Worm (Caenorhabditis elegans) whole organism, mixed stage, embryonic: ENCODE results near the gene M117.3.

Experiments
- M03D4.4 ChIP-seq: sonication (generic microtip); optimal IDR thresholded peaks from 2 replicates; lab custom pipeline; 2017; ENCODE audit warnings: mild to moderate bottlenecking, missing genetic modification characterization, missing compliant biosample characterization
- bed-3 ChIP-seq: fragments of 200-800 bp; sonication (Bioruptor generic); optimal IDR thresholded peaks from 3 replicates; lab custom pipeline; 2018; ENCODE audit warnings: mild to moderate bottlenecking, missing genetic modification characterization, moderate library complexity, missing compliant biosample characterization
- blmp-1 ChIP-seq: fragments of 150-350 bp; optimal IDR thresholded peaks from 2 replicates; lab custom pipeline; 2014; ENCODE audit warnings: missing biosample characterization, missing genetic modification characterization
- ceh-39 ChIP-seq: fragments of 150-350 bp; optimal IDR thresholded peaks from 2 replicates; lab custom pipeline; 2014; ENCODE audit warnings: missing biosample characterization, missing genetic modification characterization
- ceh-43 ChIP-seq: fragments of 200-800 bp; sonication (Bioruptor generic); optimal IDR thresholded peaks from 2 replicates; lab custom pipeline; 2018; ENCODE audit warnings: mild to moderate bottlenecking, missing genetic modification characterization, moderate library complexity, missing compliant biosample characterization
- ceh-83 ChIP-seq: fragments of 200-800 bp; sonication (Bioruptor generic); optimal IDR thresholded peaks from 2 replicates; lab custom pipeline; 2018; ENCODE audit warnings: mild to moderate bottlenecking, missing genetic modification characterization, missing compliant biosample characterization
- ces-1 ChIP-seq: fragments of 150-350 bp; optimal IDR thresholded peaks from 2 replicates; lab custom pipeline; 2014; ENCODE audit warnings: missing biosample characterization, missing genetic modification reagents, missing genetic modification characterization
- drap-1 ChIP-seq: fragments of 200-800 bp; sonication (Bioruptor generic); optimal IDR thresholded peaks from 3 replicates; lab custom pipeline; 2018; ENCODE audit warnings: mild to moderate bottlenecking, missing genetic modification characterization, missing compliant biosample characterization
- elt-3 ChIP-seq: fragments of 150-350 bp; optimal IDR thresholded peaks from 2 replicates; lab custom pipeline; 2014; ENCODE audit warnings: missing biosample characterization, missing genetic modification characterization
- flh-1 ChIP-seq: fragments of 200-800 bp; sonication (Bioruptor generic); optimal IDR thresholded peaks from 2 replicates; lab custom pipeline; 2018; ENCODE audit warnings: mild to moderate bottlenecking, missing genetic modification characterization, moderate library complexity, missing compliant biosample characterization
- ham-2 ChIP-seq: fragments of 200-800 bp; sonication (Bioruptor generic); optimal IDR thresholded peaks from 2 replicates; lab custom pipeline; 2018; ENCODE audit warnings: mild to moderate bottlenecking, missing genetic modification characterization, missing compliant biosample characterization
- lin-32 ChIP-seq: fragments of 200-800 bp; sonication (Bioruptor generic); optimal IDR thresholded peaks from 2 replicates; lab custom pipeline; 2018; ENCODE audit warnings: mild to moderate bottlenecking, missing genetic modification characterization, missing compliant biosample characterization
- lsy-2 ChIP-seq: fragments of 150-350 bp; optimal IDR thresholded peaks from 2 replicates; lab custom pipeline; 2014; ENCODE audit warnings: missing biosample characterization, missing genetic modification characterization
- mab-5 ChIP-seq: fragments of 150-350 bp; optimal IDR thresholded peaks from 2 replicates; lab custom pipeline; 2014; ENCODE audit warnings: missing biosample characterization, missing genetic modification characterization
- mep-1 ChIP-seq: fragments of 150-350 bp; optimal IDR thresholded peaks from 2 replicates; lab custom pipeline; 2017; ENCODE audit warnings: missing biosample characterization, missing genetic modification reagents, missing genetic modification characterization, inconsistent platforms
- nhr-12 ChIP-seq: fragments of 150-350 bp; optimal IDR thresholded peaks from 2 replicates; lab custom pipeline; 2014; ENCODE audit warnings: missing biosample characterization, missing genetic modification characterization
- nhr-2 ChIP-seq: fragments of 150-350 bp; optimal IDR thresholded peaks from 2 replicates; lab custom pipeline; 2014; ENCODE audit warnings: missing biosample characterization, missing genetic modification characterization
- nhr-237 ChIP-seq: fragments of 150-350 bp; optimal IDR thresholded peaks from 2 replicates; lab custom pipeline; 2014; ENCODE audit warnings: missing biosample characterization, missing genetic modification characterization
- nhr-28 ChIP-seq: fragments of 150-350 bp; optimal IDR thresholded peaks from 2 replicates; lab custom pipeline; 2014; ENCODE audit warnings: missing biosample characterization, missing genetic modification characterization
- nhr-76 ChIP-seq: sonication (generic microtip); optimal IDR thresholded peaks from 2 replicates; lab custom pipeline; 2017; ENCODE audit warnings: missing biosample characterization, missing genetic modification characterization
- pha-4 ChIP-seq: fragments of 150-350 bp; optimal IDR thresholded peaks from 2 replicates; lab custom pipeline; 2018; ENCODE audit warnings: missing biosample characterization, missing genetic modification reagents, missing genetic modification characterization
- sptf-1 ChIP-seq: sonication (generic microtip); optimal IDR thresholded peaks from 2 replicates; lab custom pipeline; 2017; ENCODE audit warnings: mild to moderate bottlenecking, missing genetic modification characterization, moderate library complexity, missing compliant biosample characterization
- tbx-8 ChIP-seq: fragments of 200-800 bp; sonication (Bioruptor generic); optimal IDR thresholded peaks from 2 replicates; lab custom pipeline; 2018; ENCODE audit warnings: mild to moderate bottlenecking, missing genetic modification characterization, moderate library complexity, missing compliant biosample characterization
- unc-120 ChIP-seq: sonication (generic microtip); optimal IDR thresholded peaks from 2 replicates; lab custom pipeline; 2017; ENCODE audit warnings: missing genetic modification characterization, missing compliant biosample characterization; ENCODE audit not compliant: poor library complexity, severe bottlenecking
- unc-39 ChIP-seq: fragments of 150-350 bp; optimal IDR thresholded peaks from 2 replicates; lab custom pipeline; 2014; ENCODE audit warnings: missing biosample characterization, missing genetic modification characterization
- zip-8 ChIP-seq: fragments of 150-350 bp; optimal IDR thresholded peaks from 2 replicates; lab custom pipeline; 2014; ENCODE audit warnings: missing biosample characterization, missing genetic modification characterization
- ztf-11 ChIP-seq: fragments of 150-350 bp; optimal IDR thresholded peaks from 2 replicates; lab custom pipeline; 2014; ENCODE audit warnings: missing biosample characterization, missing genetic modification characterization

M117.3 gene

DNA sequence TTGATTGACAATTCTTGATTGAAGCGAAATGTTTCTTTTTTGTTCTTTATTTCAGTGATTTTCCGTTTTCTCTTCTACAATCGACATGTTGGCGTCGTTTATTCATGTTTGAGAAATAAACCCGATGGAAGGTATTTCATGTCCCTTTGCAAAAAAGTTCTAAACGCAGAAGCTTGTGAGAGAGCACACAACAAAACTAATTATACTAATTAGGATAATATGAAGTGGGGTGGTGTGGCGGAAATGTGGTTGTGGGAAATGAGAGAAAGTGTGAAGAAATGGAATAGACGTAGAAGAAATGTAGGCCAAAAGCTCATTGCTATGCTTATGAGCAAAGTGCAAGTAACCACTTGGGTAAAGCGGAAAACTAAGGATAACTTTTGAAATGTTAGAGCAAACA is 39.2 kb upstream of the M117.3 start:
- TF ChIP-seq mab-5 (tag; lab: Kevin White, UChicago) (no peak), ces-1 (GFP tag; lab: Kevin White, UChicago) (peak; percentile 94)

DNA sequence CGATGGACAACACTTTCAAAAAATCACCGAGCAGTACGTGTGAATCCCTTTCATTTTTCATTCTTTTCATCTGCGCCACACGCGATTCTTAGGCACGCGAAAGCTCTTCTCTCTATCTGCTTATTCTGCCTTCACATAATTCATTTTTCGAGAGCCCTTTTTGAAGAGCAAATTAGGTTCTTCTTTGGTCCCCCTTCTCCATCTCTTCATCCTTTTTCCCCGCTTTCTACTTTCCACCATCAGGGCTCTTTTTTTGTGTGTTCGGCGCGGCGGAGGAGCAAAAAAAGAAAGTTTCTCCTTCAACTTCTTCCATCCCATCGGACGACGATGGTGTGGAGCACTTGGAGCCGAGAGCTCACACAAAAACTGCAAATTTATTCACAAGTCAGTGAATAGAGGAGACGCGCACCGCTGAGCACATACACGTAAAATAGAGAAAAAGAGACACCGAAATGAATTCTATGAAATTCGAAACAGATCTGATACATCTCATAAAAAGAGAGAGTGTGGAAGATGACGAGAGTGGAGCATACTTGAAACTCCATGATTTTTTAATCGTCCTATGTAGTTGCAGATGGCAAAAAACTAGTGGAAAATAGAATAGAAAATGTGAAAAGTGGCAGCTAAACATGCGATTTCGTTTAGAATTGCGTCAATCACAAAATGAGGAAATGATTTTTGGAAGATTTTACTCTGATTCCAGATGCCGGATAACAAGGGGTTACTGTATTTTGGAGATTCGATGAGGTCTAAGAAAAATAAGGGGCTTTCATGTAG is 36.8 kb upstream of the M117.3 start:
- peak; percentile 84 for TF ChIP-seq ces-1 (GFP tag; lab: Kevin White, UChicago)
- no peak for TF ChIP-seq ceh-43 (GFP tag; lab: Kevin White, UChicago)

DNA sequence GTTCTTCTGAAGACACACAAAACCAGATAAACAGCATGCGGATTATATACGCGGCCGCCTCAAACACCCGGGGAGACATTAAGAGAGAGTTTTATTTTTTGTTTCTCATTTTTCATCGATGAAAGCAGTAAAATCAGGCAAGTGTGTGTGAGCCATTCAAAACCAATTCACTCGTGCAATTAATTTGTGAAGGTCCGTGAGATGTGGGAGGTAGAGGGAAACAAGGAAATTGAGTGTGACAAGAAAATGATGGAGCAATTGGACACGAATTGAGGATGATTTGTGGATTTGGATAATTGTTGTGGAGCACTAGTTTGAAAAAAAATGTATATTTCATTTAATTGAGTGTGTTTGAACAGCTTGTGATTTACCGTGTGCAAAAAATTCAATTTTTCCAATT is 34.2 kb upstream of the M117.3 start:
- TF ChIP-seq nhr-2 (tag; lab: Kevin White, UChicago) (no peak), nhr-28 (no peak), ztf-11 (tag; lab: Kevin White, UChicago) (no peak), ces-1 (GFP tag; lab: Kevin White, UChicago) (no peak), unc-120 (tag; lab: Kevin White, UChicago) (no peak), mep-1 (no peak), pha-4 (no peak), ham-2 (GFP tag; lab: Kevin White, UChicago) (no peak), zip-8 (no peak), flh-1 (GFP tag; lab: Kevin White, UChicago) (no peak), sptf-1 (tag; lab: Kevin White, UChicago) (no peak), ceh-83 (GFP tag; lab: Kevin White, UChicago) (no peak), bed-3 (GFP tag; lab: Kevin White, UChicago) (no peak), elt-3 (tag; lab: Kevin White, UChicago) (no peak), tbx-8 (GFP tag; lab: Kevin White, UChicago) (no peak), nhr-76 (no peak), nhr-12 (tag; lab: Kevin White, UChicago) (no peak)

ce11 chrIV:11788383-11788963 is 33.5 kb upstream of the M117.3 start:
- TF ChIP-seq ces-1 (GFP tag; lab: Kevin White, UChicago) (peak; percentile 92), nhr-237 (tag; lab: Kevin White, UChicago) (no peak)

- TF ChIP-seq ceh-39 (tag; lab: Kevin White, UChicago) = no peak
- TF ChIP-seq lin-32 = no peak
- TF ChIP-seq drap-1 (GFP tag; lab: Kevin White, UChicago) = no peak
- no peak for TF ChIP-seq flh-1 (GFP tag; lab: Kevin White, UChicago)
- TF ChIP-seq unc-120 (tag; lab: Kevin White, UChicago) = no peak
- no peak for TF ChIP-seq unc-39 (tag; lab: Kevin White, UChicago)
- no peak for TF ChIP-seq nhr-12 (tag; lab: Kevin White, UChicago)
- no peak for TF ChIP-seq zip-8
- TF ChIP-seq nhr-2 (tag; lab: Kevin White, UChicago) = no peak
- no peak for TF ChIP-seq ceh-83 (GFP tag; lab: Kevin White, UChicago)
- TF ChIP-seq pha-4 = no peak
- no peak for TF ChIP-seq tbx-8 (GFP tag; lab: Kevin White, UChicago)
- no peak for TF ChIP-seq M03D4.4
- no peak for TF ChIP-seq lsy-2 (tag; lab: Kevin White, UChicago)
- no peak for TF ChIP-seq blmp-1 (tag; lab: Kevin White, UChicago)
- TF ChIP-seq ham-2 (GFP tag; lab: Kevin White, UChicago) = no peak
- no peak for TF ChIP-seq ces-1 (GFP tag; lab: Kevin White, UChicago)
Measured at ce11 chrIV:11792495-11792894, 29.5 kb upstream of the M117.3 start, which contains the start of gene H01G02.3. Gene H01G02.3 (minus strand): TSS chrIV:11792595.

- TF ChIP-seq bed-3 (GFP tag; lab: Kevin White, UChicago) = no peak
- peak; percentile 73 for TF ChIP-seq ces-1 (GFP tag; lab: Kevin White, UChicago)
Measured at ce11 chrIV:11793170-11793569, 28.8 kb upstream of the M117.3 start.
